Worm (Caenorhabditis elegans): ENCODE data around the gene B0252.3.
"Not testable (repeated sequence)": the region's sequence is repeated elsewhere in the genome, so short reads cannot be mapped to it uniquely, and the experiment has no call there.

DNA sequence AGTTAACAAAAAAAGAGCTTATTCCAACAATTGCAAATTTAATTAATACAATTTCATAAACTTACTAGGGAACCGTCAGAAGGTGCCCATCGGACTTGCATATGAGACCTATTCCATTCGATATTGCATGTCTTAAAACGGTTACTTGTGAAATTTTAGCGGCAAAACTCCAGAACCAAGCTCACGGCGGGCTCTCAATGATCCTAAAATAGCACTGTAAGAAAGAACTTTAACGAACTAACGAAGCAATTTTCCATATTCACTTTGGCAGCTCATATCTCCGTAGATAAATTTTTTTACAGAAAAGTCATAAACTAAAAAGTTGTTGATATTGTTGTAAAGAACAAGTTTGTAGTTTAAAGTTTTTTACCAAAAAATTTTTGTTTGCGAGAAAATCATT is at the start of gene B0252.3:
- not testable (repeated sequence) for TF ChIP-seq zip-5, ztf-16, ets-4 (tag; optimal IDR thresholded peaks at IDR 0.05)

All from whole organism, late embryonic.